5 fruit fly cellular contexts compared by ENCODE assay signal in the genomic region with DNA sequence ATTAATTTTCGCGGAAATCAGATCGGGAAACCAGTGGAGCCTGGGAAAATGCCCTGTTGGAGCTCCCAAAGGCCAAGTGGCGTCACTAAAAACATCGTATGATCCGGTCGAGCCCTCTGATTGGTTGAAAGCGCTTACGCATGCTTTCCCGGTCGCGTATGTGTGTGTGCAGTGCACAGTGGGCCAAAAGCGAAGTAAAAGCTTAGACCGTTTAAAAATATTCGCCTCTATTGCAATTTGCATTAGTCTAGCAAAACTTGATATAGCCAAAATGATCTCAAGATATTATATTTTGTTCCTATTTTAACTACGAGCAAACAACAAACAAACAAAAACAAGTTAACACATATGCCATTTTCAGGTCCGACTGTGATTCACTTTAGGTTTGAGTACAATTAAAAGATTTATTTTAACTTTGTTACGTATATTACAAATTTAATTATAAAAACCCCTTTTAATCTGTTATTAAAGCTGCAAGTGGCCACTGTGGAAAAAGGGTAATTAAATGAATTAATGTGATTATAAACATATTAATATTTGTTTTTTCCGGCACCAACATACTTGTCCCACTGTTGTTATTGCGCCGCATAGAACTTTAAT.
TF ChIP-seq lines count a peak whose summit lies in the region.

No protein-coding gene starts in this region.

- no peak for TF ChIP-seq CTCF in whole organism, embryonic (GFP tag; optimal IDR thresholded peaks at IDR 0.05; lab: Kevin White, UChicago)

TF ChIP-seq in whole organism, adult, 20 proteins besides CTCF, POLR2A, EP300 and RAD21 (continues in another document):
- TF ChIP-seq CG33017 (tag; optimal IDR thresholded peaks at IDR 0.05; lab: Kevin White, UChicago) (peak; percentile 87), ovo (GFP tag; optimal IDR thresholded peaks at IDR 0.05; lab: Kevin White, UChicago) (peak; percentile 61), toe (GFP tag; optimal IDR thresholded peaks at IDR 0.05; lab: Kevin White, UChicago) (peak; percentile 86), kay (GFP tag; lab: Kevin White, UChicago; ENCODE audit: borderline replicate concordance) (peak; percentile 98), CG14711 (tag; optimal IDR thresholded peaks at IDR 0.05; lab: Kevin White, UChicago) (peak; percentile 59), CG11617 (GFP tag; optimal IDR thresholded peaks at IDR 0.05; lab: Kevin White, UChicago) (peak; percentile 96), CG12768 (GFP tag; optimal IDR thresholded peaks at IDR 0.05; lab: Kevin White, UChicago) (peak; percentile 89), tj (GFP tag; optimal IDR thresholded peaks at IDR 0.05; lab: Kevin White, UChicago) (peak; percentile 80), Crg-1 (GFP tag; optimal IDR thresholded peaks at IDR 0.05; lab: Kevin White, UChicago) (peak; percentile 85), CG1620 (GFP tag; optimal IDR thresholded peaks at IDR 0.05; lab: Kevin White, UChicago) (peak; percentile 75), Hr96 (GFP tag; optimal IDR thresholded peaks at IDR 0.05; lab: Kevin White, UChicago) (peak; percentile 78), pad (GFP tag; optimal IDR thresholded peaks at IDR 0.05; lab: Kevin White, UChicago) (peak; percentile 71), cnc (optimal IDR thresholded peaks at IDR 0.05; lab: Kevin White, UChicago) (no peak), Mnt (GFP tag; optimal IDR thresholded peaks at IDR 0.05; lab: Kevin White, UChicago) (peak; percentile 82), cic (GFP tag; optimal IDR thresholded peaks at IDR 0.05; lab: Kevin White, UChicago) (peak; percentile 66), CG5204 (GFP tag; optimal IDR thresholded peaks at IDR 0.05; lab: Kevin White, UChicago) (no peak)

TF ChIP-seq in whole organism, embryonic, 481 proteins besides CTCF, POLR2A, EP300 and RAD21 (continues in another document):
- TF ChIP-seq H2.0 (GFP tag; IDR thresholded peaks at IDR 0.05; lab: Robert Waterston, UW) (peak; percentile 36; the same call in 1 of the 2 replicates), scrt (GFP tag; optimal IDR thresholded peaks at IDR 0.05; lab: Kevin White, UChicago) (peak; percentile 76), slbo (GFP tag; IDR thresholded peaks at IDR 0.05; lab: Robert Waterston, UW) (peak; percentile 82), ase (GFP tag; IDR thresholded peaks at IDR 0.05; lab: Robert Waterston, UW) (0 out of 3 replicates have a peak, but pooled peaks have one; percentile 11), Optix (GFP tag; IDR thresholded peaks at IDR 0.05; lab: Robert Waterston, UW) (peak; percentile 59; the same call in 2 of the 3 replicates), CG11695 (GFP tag; IDR thresholded peaks at IDR 0.05; lab: Robert Waterston, UW) (peak; percentile 71), Lpt (GFP tag; optimal IDR thresholded peaks at IDR 0.05; lab: Kevin White, UChicago) (no peak), CG1792 (GFP tag; optimal IDR thresholded peaks at IDR 0.05; lab: Kevin White, UChicago) (peak; percentile 53), CG3407 (GFP tag; optimal IDR thresholded peaks at IDR 0.05; lab: Kevin White, UChicago) (peak; percentile 73), kah (GFP tag; optimal IDR thresholded peaks at IDR 0.05; lab: Kevin White, UChicago) (peak; percentile 69), grau (tag; optimal IDR thresholded peaks at IDR 0.05; lab: Kevin White, UChicago) (peak; percentile 91), CG17359 (tag; optimal IDR thresholded peaks at IDR 0.05; lab: Kevin White, UChicago) (peak; percentile 79), kay (GFP tag; optimal IDR thresholded peaks at IDR 0.05; lab: Kevin White, UChicago) (peak; percentile 87), inv (GFP tag; IDR thresholded peaks at IDR 0.05; lab: Robert Waterston, UW; ENCODE audit: partially characterized antibody) (peak; percentile 42), CG3163 (GFP tag; optimal IDR thresholded peaks at IDR 0.05; lab: Kevin White, UChicago) (no peak), CG9215 (GFP tag; IDR thresholded peaks at IDR 0.05; lab: Robert Waterston, UW) (peak; percentile 76)

TF ChIP-seq in whole organism, prepupa, 60 proteins besides CTCF, POLR2A, EP300 and RAD21 (continues in another document):
- TF ChIP-seq CG1621 (tag; optimal IDR thresholded peaks at IDR 0.05; lab: Kevin White, UChicago) (peak; percentile 72), Lpt (GFP tag; optimal IDR thresholded peaks at IDR 0.05; lab: Kevin White, UChicago) (peak; percentile 85), Met (GFP tag; optimal IDR thresholded peaks at IDR 0.05; lab: Kevin White, UChicago) (peak; percentile 91), pdm3 (GFP tag; optimal IDR thresholded peaks at IDR 0.05; lab: Kevin White, UChicago) (peak; percentile 90), Eip75B (GFP tag; optimal IDR thresholded peaks at IDR 0.05; lab: Kevin White, UChicago) (peak; percentile 83), CG11762 (GFP tag; optimal IDR thresholded peaks at IDR 0.05; lab: Kevin White, UChicago; ENCODE audit: insufficient read depth) (peak; percentile 89), Hr4 (GFP tag; optimal IDR thresholded peaks at IDR 0.05; lab: Kevin White, UChicago) (peak; percentile 92), CG34406 (GFP tag; optimal IDR thresholded peaks at IDR 0.05; lab: Kevin White, UChicago) (peak; percentile 89), Blimp-1 (GFP tag; optimal IDR thresholded peaks at IDR 0.05; lab: Kevin White, UChicago) (peak; percentile 63), net (GFP tag; optimal IDR thresholded peaks at IDR 0.05; lab: Kevin White, UChicago) (peak; percentile 95), CG7368 (GFP tag; optimal IDR thresholded peaks at IDR 0.05; lab: Kevin White, UChicago) (peak; percentile 64), CG4318 (GFP tag; optimal IDR thresholded peaks at IDR 0.05; lab: Kevin White, UChicago) (peak; percentile 90), CG11294 (GFP tag; IDR thresholded peaks at IDR 0.05; lab: Robert Waterston, UW) (peak; percentile 64), fkh (GFP tag; optimal IDR thresholded peaks at IDR 0.05; lab: Kevin White, UChicago) (no peak), CG9139 (GFP tag; optimal IDR thresholded peaks at IDR 0.05; lab: Kevin White, UChicago) (peak; percentile 58), CG6808 (GFP tag; optimal IDR thresholded peaks at IDR 0.05; lab: Kevin White, UChicago) (peak; percentile 93), salr (GFP tag; optimal IDR thresholded peaks at IDR 0.05; lab: Kevin White, UChicago) (peak; percentile 56 to 97)

TF ChIP-seq in whole organism, pupa, 21 proteins besides CTCF, POLR2A, EP300 and RAD21 (continues in another document):
- TF ChIP-seq Pif1B (GFP tag; optimal IDR thresholded peaks at IDR 0.05; lab: Kevin White, UChicago) (peak; percentile 97), gl (tag; optimal IDR thresholded peaks at IDR 0.05; lab: Kevin White, UChicago) (peak; percentile 50), Ets98B (GFP tag; IDR thresholded peaks at IDR 0.05; lab: Robert Waterston, UW) (peak; percentile 78), CG12605 (GFP tag; IDR thresholded peaks at IDR 0.05; lab: Robert Waterston, UW) (peak; percentile 43; the same call in 1 of the 2 replicates), CG8159 (tag; optimal IDR thresholded peaks at IDR 0.05; lab: Kevin White, UChicago) (peak; percentile 90), CG10348 (GFP tag; IDR thresholded peaks at IDR 0.05; lab: Robert Waterston, UW) (peak; percentile 48; the same call in 1 of the 2 replicates), CG14655 (GFP tag; optimal IDR thresholded peaks at IDR 0.05; lab: Kevin White, UChicago) (no peak), CG8301 (tag; optimal IDR thresholded peaks at IDR 0.05; lab: Kevin White, UChicago) (peak; percentile 89), CG17806 (tag; optimal IDR thresholded peaks at IDR 0.05; lab: Kevin White, UChicago) (peak; percentile 82), Pif1A (GFP tag; optimal IDR thresholded peaks at IDR 0.05; lab: Kevin White, UChicago) (peak; percentile 98), CG34367 (tag; optimal IDR thresholded peaks at IDR 0.05; lab: Kevin White, UChicago) (peak; percentile 75), CG13204 (GFP tag; optimal IDR thresholded peaks at IDR 0.05; lab: Kevin White, UChicago) (no peak), CG9948 (tag; optimal IDR thresholded peaks at IDR 0.05; lab: Kevin White, UChicago) (peak; percentile 85), D1 (tag; optimal IDR thresholded peaks at IDR 0.05; lab: Kevin White, UChicago) (peak; percentile 84), CG15710 (tag; optimal IDR thresholded peaks at IDR 0.05; lab: Kevin White, UChicago) (peak; percentile 85), Snoo (tag; optimal IDR thresholded peaks at IDR 0.05; lab: Kevin White, UChicago) (peak; percentile 86), EcR (GFP tag; optimal IDR thresholded peaks at IDR 0.05; lab: Kevin White, UChicago) (no peak), CG32121 (GFP tag; IDR thresholded peaks at IDR 0.05; lab: Robert Waterston, UW) (peak; percentile 80), CG4496 (GFP tag; IDR thresholded peaks at IDR 0.05; lab: Robert Waterston, UW) (peak; percentile 84)

TF ChIP-seq in whole organism, wandering third instar larva, 38 proteins besides CTCF, POLR2A, EP300 and RAD21 (continues in another document):
- peak; percentile 71 for TF ChIP-seq CG9705 (GFP tag; optimal IDR thresholded peaks at IDR 0.05; lab: Kevin White, UChicago)
- peak; percentile 86 for TF ChIP-seq h (GFP tag; optimal IDR thresholded peaks at IDR 0.05; lab: Kevin White, UChicago)
- TF ChIP-seq lola (GFP tag; optimal IDR thresholded peaks at IDR 0.05; lab: Kevin White, UChicago) = no peak
- TF ChIP-seq sv (GFP tag; optimal IDR thresholded peaks at IDR 0.05; lab: Kevin White, UChicago) = peak; percentile 83
- no peak for TF ChIP-seq jim (GFP tag; optimal IDR thresholded peaks at IDR 0.05; lab: Kevin White, UChicago)
- TF ChIP-seq CG32264 (GFP tag; optimal IDR thresholded peaks at IDR 0.05; lab: Kevin White, UChicago) = peak; percentile 80
- TF ChIP-seq Jra (GFP tag; optimal IDR thresholded peaks at IDR 0.05; lab: Kevin White, UChicago) = peak; percentile 72
- peak; percentile 83 for TF ChIP-seq ey (GFP tag; optimal IDR thresholded peaks at IDR 0.05; lab: Kevin White, UChicago)
- TF ChIP-seq HLH106 (tag; optimal IDR thresholded peaks at IDR 0.05; lab: Kevin White, UChicago) = peak; percentile 95
- TF ChIP-seq dsf (GFP tag; optimal IDR thresholded peaks at IDR 0.05; lab: Kevin White, UChicago; ENCODE audit: borderline replicate concordance) = peak; percentile 33
- peak; percentile 15 for TF ChIP-seq Dif (GFP tag; optimal IDR thresholded peaks at IDR 0.05; lab: Kevin White, UChicago; ENCODE audit: partially characterized antibody)
- no peak for TF ChIP-seq dl (GFP tag; optimal IDR thresholded peaks at IDR 0.05; lab: Kevin White, UChicago; ENCODE audit: insufficient read depth in 1 of 2, partially characterized antibody in 2 of 2)
- TF ChIP-seq CrebA (GFP tag; optimal IDR thresholded peaks at IDR 0.05; lab: Kevin White, UChicago; ENCODE audit: borderline replicate concordance) = no peak
- peak; percentile 82 for TF ChIP-seq rgr (GFP tag; optimal IDR thresholded peaks at IDR 0.05; lab: Kevin White, UChicago)
- peak; percentile 81 for TF ChIP-seq fru (GFP tag; optimal IDR thresholded peaks at IDR 0.05; lab: Kevin White, UChicago)
- peak; percentile 78 for TF ChIP-seq psq (GFP tag; optimal IDR thresholded peaks at IDR 0.05; lab: Kevin White, UChicago)
- no peak for TF ChIP-seq usp (GFP tag; optimal IDR thresholded peaks at IDR 0.05; lab: Kevin White, UChicago)
- peak; percentile 89 for TF ChIP-seq Sp1 (GFP tag; optimal IDR thresholded peaks at IDR 0.05; lab: Kevin White, UChicago)
- peak; percentile 90 for TF ChIP-seq OdsH (GFP tag; optimal IDR thresholded peaks at IDR 0.05; lab: Kevin White, UChicago)
- peak; percentile 66 for TF ChIP-seq sage (GFP tag; optimal IDR thresholded peaks at IDR 0.05; lab: Kevin White, UChicago)
